Worm (Caenorhabditis elegans): ENCODE data around the gene fndc-1.

ce11 chrII:11284701-11285100 lies 47.6 kb upstream of the fndc-1 start:
- TF ChIP-seq flt-1 (GFP tag; IDR thresholded peaks at IDR 0.05) (no peak), ama-1 (optimal IDR thresholded peaks at IDR 0.05) (no peak), tbx-11 (GFP tag; IDR thresholded peaks at IDR 0.05) (no peak), hmbx-1 (tag; optimal IDR thresholded peaks at IDR 0.05) (no peak), pes-1 (GFP tag; IDR thresholded peaks at IDR 0.05) (no peak), B0310.2 (tag; optimal IDR thresholded peaks at IDR 0.05) (no peak), hmg-4 (GFP tag; optimal IDR thresholded peaks at IDR 0.05) (no peak)
